Fruit fly (Drosophila melanogaster): Measurements from ENCODE around the gene robl37BC.

robl37BC gene

DNA sequence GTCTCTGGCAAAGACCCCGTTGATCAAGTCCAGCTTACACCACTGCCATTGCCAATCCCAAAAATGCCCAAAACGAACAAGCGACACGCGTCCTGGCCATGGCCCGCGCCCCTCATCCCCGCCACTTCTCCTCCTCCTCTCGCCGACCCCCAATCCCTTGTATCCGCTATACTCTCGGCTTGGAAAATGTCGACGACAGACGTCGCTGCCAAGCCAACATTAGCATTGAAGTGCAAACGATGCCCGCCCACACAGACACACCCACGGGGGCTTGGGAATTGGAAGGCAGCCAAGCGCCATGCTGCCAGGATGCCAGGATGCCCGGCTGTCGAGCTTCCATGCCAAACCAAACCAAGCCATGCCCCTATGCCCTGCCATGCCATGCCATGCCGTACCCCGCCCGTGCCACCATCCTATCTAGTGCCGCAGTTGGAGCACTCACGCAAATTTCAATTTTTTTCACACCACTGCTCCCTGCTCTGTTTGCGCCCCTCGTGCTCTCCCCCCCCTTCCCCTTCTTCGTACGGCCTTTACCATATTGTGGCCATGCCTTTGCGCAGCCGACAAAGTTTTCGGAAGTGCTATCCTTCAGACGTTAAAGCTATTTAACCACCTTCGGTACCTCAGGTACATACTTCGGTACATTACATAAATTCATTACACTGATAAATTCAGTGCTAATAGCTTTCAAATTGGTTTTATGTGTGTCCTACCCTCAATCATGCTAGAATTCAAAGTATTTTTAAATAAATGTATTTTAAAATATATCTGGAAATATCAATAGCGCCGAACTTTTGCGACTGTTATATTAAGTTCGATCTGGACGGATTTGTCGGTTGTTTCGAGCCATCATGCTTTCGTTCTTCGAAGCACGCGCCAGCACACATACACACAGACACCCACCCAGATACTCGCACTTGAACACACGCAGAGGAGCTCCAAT, 10.9 kb downstream of the robl37BC start (continued):
- TF ChIP-seq CG6272 (GFP tag; IDR thresholded peaks at IDR 0.05) (no peak), CG14014 (GFP tag; IDR thresholded peaks at IDR 0.05) (peak; percentile 76), Doc2 (GFP tag; IDR thresholded peaks at IDR 0.05) (no peak), ssp (GFP tag; IDR thresholded peaks at IDR 0.05) (peak; percentile 51), ken (GFP tag; IDR thresholded peaks at IDR 0.05) (peak; percentile 68; the same call in 1 of the 3 replicates), ERR (GFP tag; optimal IDR thresholded peaks at IDR 0.05) (no peak), btn (GFP tag; optimal IDR thresholded peaks at IDR 0.05) (no peak), gro (GFP tag; optimal IDR thresholded peaks at IDR 0.05) (no peak), CG12391 (tag; optimal IDR thresholded peaks at IDR 0.05) (peak; percentile 86), bigmax (GFP tag; optimal IDR thresholded peaks at IDR 0.05) (no peak), HLH54F (GFP tag; optimal IDR thresholded peaks at IDR 0.05) (peak; percentile 51), Hr78 (GFP tag; optimal IDR thresholded peaks at IDR 0.05) (peak in 1 of 2 experiments; percentile 68), grn (GFP tag; optimal IDR thresholded peaks at IDR 0.05) (no peak), sd (tag; optimal IDR thresholded peaks at IDR 0.05) (peak; percentile 53), Vsx1 (GFP tag; optimal IDR thresholded peaks at IDR 0.05) (peak; percentile 62), gcm2 (GFP tag; optimal IDR thresholded peaks at IDR 0.05) (no peak), CG15073 (GFP tag; optimal IDR thresholded peaks at IDR 0.05) (peak; percentile 4), CkIIα-i1 (GFP tag; IDR thresholded peaks at IDR 0.05) (no peak), toy (GFP tag; IDR thresholded peaks at IDR 0.05) (no peak), CG10321 (GFP tag; IDR thresholded peaks at IDR 0.05) (no peak), CTCF (GFP tag; optimal IDR thresholded peaks at IDR 0.05) (no peak), CG8765 (GFP tag; IDR thresholded peaks at IDR 0.05) (no peak), cad (GFP tag; optimal IDR thresholded peaks at IDR 0.05) (no peak), ro (GFP tag; IDR thresholded peaks at IDR 0.05) (peak; percentile 53; the same call in 1 of the 2 replicates), fd102C (GFP tag; optimal IDR thresholded peaks at IDR 0.05) (no peak), Hand (GFP tag; optimal IDR thresholded peaks at IDR 0.05) (peak; percentile 91), CG9609 (GFP tag; optimal IDR thresholded peaks at IDR 0.05) (no peak), croc (GFP tag; conservative IDR thresholded peaks at IDR 0.05) (peak; percentile 59; the same call in 2 of the 3 replicates), CG12659 (GFP tag; optimal IDR thresholded peaks at IDR 0.05) (peak; percentile 85), CG34422 (GFP tag; IDR thresholded peaks at IDR 0.05) (0 out of 3 replicates have a peak, but pooled peaks have one; percentile 22), Max (GFP tag; optimal IDR thresholded peaks at IDR 0.05) (peak; percentile 60), HLHmδ (GFP tag; optimal IDR thresholded peaks at IDR 0.05) (no peak), stwl (tag; optimal IDR thresholded peaks at IDR 0.05) (no peak), psq (GFP tag; optimal IDR thresholded peaks at IDR 0.05) (no peak), tup (GFP tag; optimal IDR thresholded peaks at IDR 0.05) (no peak), emc (GFP tag; optimal IDR thresholded peaks at IDR 0.05) (no peak), vfl (GFP tag; optimal IDR thresholded peaks at IDR 0.05) (no peak), CG2678 (tag; optimal IDR thresholded peaks at IDR 0.05) (peak; percentile 90), BEAF-32 (GFP tag; optimal IDR thresholded peaks at IDR 0.05) (no peak), prd (optimal IDR thresholded peaks at IDR 0.05) (no peak), prd (GFP tag; IDR thresholded peaks at IDR 0.05) (peak; percentile 48; the same call in 2 of the 3 replicates), D19A (tag; optimal IDR thresholded peaks at IDR 0.05) (peak; percentile 82), az2 (GFP tag; optimal IDR thresholded peaks at IDR 0.05) (peak; percentile 75), eyg (GFP tag; optimal IDR thresholded peaks at IDR 0.05) (no peak), CG32532 (GFP tag; IDR thresholded peaks at IDR 0.05) (peak; percentile 52), Optix (GFP tag; IDR thresholded peaks at IDR 0.05) (no peak), CG16863 (GFP tag; optimal IDR thresholded peaks at IDR 0.05) (peak; percentile 28), CG2889 (GFP tag; IDR thresholded peaks at IDR 0.05) (peak; percentile 38; the same call in 1 of the 3 replicates), cato (GFP tag; optimal IDR thresholded peaks at IDR 0.05; ENCODE audit: borderline replicate concordance) (peak; percentile 40), CG33213 (GFP tag; optimal IDR thresholded peaks at IDR 0.05) (no peak)

All from whole organism, embryonic.